Worm (Caenorhabditis elegans) whole organism, mixed stage, embryonic: ENCODE results near the gene cyp-13A11.

ENCODE experiments used
- blmp-1 ChIP-seq: fragments of 150-350 bp; optimal IDR thresholded peaks from 2 replicates; lab custom pipeline; 2014; ENCODE audit warnings: missing biosample characterization, missing genetic modification characterization
- cnd-1 ChIP-seq: fragments of 200-800 bp; sonication (Bioruptor generic); optimal IDR thresholded peaks from 2 replicates; lab custom pipeline; 2018; ENCODE audit warnings: mild to moderate bottlenecking, missing genetic modification characterization, missing compliant biosample characterization
- elt-1 ChIP-seq: sonication (generic microtip); optimal IDR thresholded peaks from 2 replicates; lab custom pipeline; 2017; ENCODE audit warnings: missing genetic modification characterization, mild to moderate bottlenecking, missing compliant biosample characterization, antibody characterized with exemption, moderate library complexity, borderline replicate concordance; ENCODE audit not compliant: insufficient read depth
- hlh-1 ChIP-seq: fragments of 150-350 bp; optimal IDR thresholded peaks from 2 replicates; lab custom pipeline; 2014; ENCODE audit warnings: missing biosample characterization, missing genetic modification reagents, missing genetic modification characterization
- lsy-2 ChIP-seq: fragments of 150-350 bp; optimal IDR thresholded peaks from 2 replicates; lab custom pipeline; 2014; ENCODE audit warnings: missing biosample characterization, missing genetic modification characterization
- mls-2 ChIP-seq: sonication (generic microtip); optimal IDR thresholded peaks from 2 replicates; lab custom pipeline; 2016; ENCODE audit warnings: mild to moderate bottlenecking, missing genetic modification characterization, moderate library complexity, missing compliant biosample characterization
- nhr-12 ChIP-seq: fragments of 150-350 bp; optimal IDR thresholded peaks from 2 replicates; lab custom pipeline; 2014; ENCODE audit warnings: missing biosample characterization, missing genetic modification characterization
- nhr-237 ChIP-seq: fragments of 150-350 bp; optimal IDR thresholded peaks from 2 replicates; lab custom pipeline; 2014; ENCODE audit warnings: missing biosample characterization, missing genetic modification characterization
- nhr-28 ChIP-seq: fragments of 150-350 bp; optimal IDR thresholded peaks from 2 replicates; lab custom pipeline; 2014; ENCODE audit warnings: missing biosample characterization, missing genetic modification characterization
- nhr-76 ChIP-seq: sonication (generic microtip); optimal IDR thresholded peaks from 2 replicates; lab custom pipeline; 2017; ENCODE audit warnings: missing biosample characterization, missing genetic modification characterization
- pha-4 ChIP-seq: fragments of 150-350 bp; optimal IDR thresholded peaks from 2 replicates; lab custom pipeline; 2018; ENCODE audit warnings: missing biosample characterization, missing genetic modification reagents, missing genetic modification characterization
- unc-39 ChIP-seq: fragments of 150-350 bp; optimal IDR thresholded peaks from 2 replicates; lab custom pipeline; 2014; ENCODE audit warnings: missing biosample characterization, missing genetic modification characterization
- zip-8 ChIP-seq: fragments of 150-350 bp; optimal IDR thresholded peaks from 2 replicates; lab custom pipeline; 2014; ENCODE audit warnings: missing biosample characterization, missing genetic modification characterization

DNA sequence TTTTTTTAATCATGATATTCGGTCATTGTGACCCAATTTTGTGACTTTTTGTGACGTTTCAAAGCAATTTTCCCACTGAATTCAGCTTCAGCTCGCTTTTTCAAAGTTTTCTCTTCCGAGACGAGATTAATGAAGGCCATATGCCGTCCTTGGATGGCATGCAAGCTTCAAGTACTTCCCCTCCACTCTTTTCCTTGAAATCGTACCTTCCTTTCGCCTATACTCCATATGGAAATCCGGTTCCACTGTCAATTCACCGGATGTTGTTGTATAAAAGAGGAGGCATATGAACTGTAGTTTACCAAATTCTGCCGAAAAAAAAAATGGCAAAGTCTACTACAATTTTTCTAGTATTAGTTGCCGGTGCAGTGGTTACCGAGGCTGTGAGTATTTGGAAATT is 40.0 kb upstream of the cyp-13A11 start, which contains the start of gene ZK1010.4:
- no peak for TF ChIP-seq unc-39 (tag; lab: Kevin White, UChicago)
- no peak for TF ChIP-seq blmp-1 (tag; lab: Kevin White, UChicago)
- TF ChIP-seq elt-1 (tag; lab: Kevin White, UChicago), result no peak
- TF ChIP-seq mls-2 (tag; lab: Kevin White, UChicago), result no peak
- TF ChIP-seq nhr-76 (tag; lab: Kevin White, UChicago), result no peak
- TF ChIP-seq nhr-237 (tag; lab: Kevin White, UChicago), result no peak
- TF ChIP-seq hlh-1 (tag; lab: Kevin White, UChicago), result no peak
- no peak for TF ChIP-seq nhr-28 (tag; lab: Kevin White, UChicago)
- TF ChIP-seq pha-4 (tag; lab: Kevin White, UChicago), result no peak
- no peak for TF ChIP-seq cnd-1 (tag; lab: Kevin White, UChicago)
- TF ChIP-seq lsy-2 (tag; lab: Kevin White, UChicago), result no peak
- no peak for TF ChIP-seq nhr-12 (tag; lab: Kevin White, UChicago)
- no peak for TF ChIP-seq zip-8 (tag; lab: Kevin White, UChicago)
